Worm (Caenorhabditis elegans): ENCODE results near the gene F15H10.9.

DNA sequence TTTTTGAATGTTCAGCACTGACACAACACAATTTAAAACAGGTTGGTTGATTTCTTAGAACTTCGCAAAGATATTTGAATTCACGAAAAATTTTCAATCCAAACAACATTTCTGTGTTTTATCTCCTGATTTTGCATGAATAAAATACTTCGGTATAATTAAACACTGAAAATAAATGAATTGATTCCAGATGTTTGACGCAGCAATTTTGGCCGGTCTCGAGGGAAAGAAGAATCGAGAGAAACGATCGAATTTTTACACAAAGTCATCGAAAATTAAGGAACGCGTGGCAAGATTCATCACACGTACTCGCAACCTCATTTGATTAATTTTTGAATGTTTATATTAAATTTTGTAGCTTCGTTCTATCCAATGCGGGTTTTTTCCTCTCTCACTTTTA, 49.6 kb upstream of the F15H10.9 start:
- TF ChIP-seq nhr-28 (tag; optimal IDR thresholded peaks at IDR 0.05) (no peak), ama-1 (optimal IDR thresholded peaks at IDR 0.05) (no peak), ztf-11 (tag; optimal IDR thresholded peaks at IDR 0.05) (no peak), ceh-82 (tag; optimal IDR thresholded peaks at IDR 0.05) (no peak), elt-3 (tag; optimal IDR thresholded peaks at IDR 0.05) (no peak), fos-1 (tag; optimal IDR thresholded peaks at IDR 0.05) (no peak), nhr-12 (tag; optimal IDR thresholded peaks at IDR 0.05) (no peak), snpc-4 (tag; optimal IDR thresholded peaks at IDR 0.05) (no peak), unc-62 (GFP tag; optimal IDR thresholded peaks at IDR 0.05) (no peak), fkh-10 (GFP tag; optimal IDR thresholded peaks at IDR 0.05) (no peak), nhr-237 (tag; optimal IDR thresholded peaks at IDR 0.05) (no peak)
